Fruit fly (Drosophila melanogaster) whole organism, prepupa: ENCODE results near the gene Rab9Db.

Source experiments
- Blimp-1 ChIP-seq: fragments of 200-800 bp; sonication (Bioruptor generic); optimal IDR thresholded peaks from 3 replicates; lab custom pipeline; 2017; ENCODE audit warnings: missing biosample characterization, missing genetic modification characterization, mild to moderate bottlenecking, moderate library complexity, missing genetic modification reagents
- CG10631 ChIP-seq: fragments of 200-800 bp; sonication (Bioruptor generic); optimal IDR thresholded peaks from 2 replicates; lab custom pipeline; 2016; ENCODE audit warnings: missing biosample characterization, missing genetic modification characterization
- CG10669 ChIP-seq: fragments of 200-800 bp; sonication (Bioruptor generic); optimal IDR thresholded peaks from 3 replicates; lab custom pipeline; 2018; ENCODE audit warnings: missing biosample characterization, mild to moderate bottlenecking, missing genetic modification characterization, moderate library complexity
- CG11762 ChIP-seq: fragments of 200-800 bp; sonication (Bioruptor generic); optimal IDR thresholded peaks from 3 replicates; lab custom pipeline; 2016; ENCODE audit warnings: missing biosample characterization, missing genetic modification characterization; ENCODE audit not compliant: insufficient read depth
- CG11902 ChIP-seq: fragments of 200-800 bp; sonication (Bioruptor generic); optimal IDR thresholded peaks from 3 replicates; lab custom pipeline; 2016; ENCODE audit warnings: missing biosample characterization, missing genetic modification characterization
- CG15336 ChIP-seq: fragments of 200-800 bp; sonication (Bioruptor generic); IDR thresholded peaks from 2 replicates; pipeline ENCODE4 v1.3.6; 2022; ENCODE audit warnings: missing biosample characterization, missing genetic modification characterization
- CG32006 ChIP-seq: fragments of 200-800 bp; sonication (Bioruptor generic); optimal IDR thresholded peaks from 3 replicates; lab custom pipeline; 2017; ENCODE audit warnings: missing biosample characterization, mild to moderate bottlenecking, missing genetic modification characterization
- CG34406 ChIP-seq: fragments of 200-800 bp; sonication (Bioruptor generic); optimal IDR thresholded peaks from 3 replicates; lab custom pipeline; 2016; ENCODE audit warnings: missing biosample characterization, missing genetic modification characterization
- CG3919 ChIP-seq: fragments of 200-800 bp; sonication (Bioruptor generic); optimal IDR thresholded peaks from 3 replicates; lab custom pipeline; 2016; ENCODE audit warnings: missing biosample characterization, missing genetic modification characterization
- CG6163 ChIP-seq: fragments of 200-800 bp; sonication (Bioruptor generic); IDR thresholded peaks from 3 replicates; pipeline ENCODE4 v1.3.6; 2022; ENCODE audit warnings: missing biosample characterization, missing genetic modification characterization
- CG6792 ChIP-seq: fragments of 200-800 bp; sonication (Bioruptor generic); optimal IDR thresholded peaks from 3 replicates; lab custom pipeline; 2016; ENCODE audit warnings: missing biosample characterization, missing genetic modification characterization
- CG6808 ChIP-seq: fragments of 200-800 bp; sonication (Bioruptor generic); optimal IDR thresholded peaks from 3 replicates; lab custom pipeline; 2017; ENCODE audit warnings: missing biosample characterization, missing genetic modification characterization, mild to moderate bottlenecking, moderate library complexity, missing genetic modification reagents
- CG6854 ChIP-seq: fragments of 200-800 bp; sonication (Bioruptor generic); optimal IDR thresholded peaks from 2 replicates; lab custom pipeline; 2017; ENCODE audit warnings: missing biosample characterization, mild to moderate bottlenecking, missing genetic modification characterization
- CG7368 ChIP-seq: fragments of 200-800 bp; sonication (Bioruptor generic); optimal IDR thresholded peaks from 3 replicates; lab custom pipeline; 2016; ENCODE audit warnings: missing biosample characterization, missing genetic modification characterization
- CG8319 ChIP-seq: fragments of 200-800 bp; sonication (Bioruptor generic); optimal IDR thresholded peaks from 3 replicates; lab custom pipeline; 2016; ENCODE audit warnings: missing biosample characterization, missing genetic modification characterization
- CG8632 ChIP-seq: fragments of 200-800 bp; sonication (Bioruptor generic); optimal IDR thresholded peaks from 3 replicates; lab custom pipeline; 2016; ENCODE audit warnings: missing biosample characterization, missing genetic modification characterization
- CG9139 ChIP-seq: fragments of 200-800 bp; sonication (Bioruptor generic); optimal IDR thresholded peaks from 3 replicates; lab custom pipeline; 2017; ENCODE audit warnings: missing biosample characterization, mild to moderate bottlenecking, missing genetic modification characterization
- Eip75B ChIP-seq: fragments of 200-800 bp; sonication (Bioruptor generic); optimal IDR thresholded peaks from 3 replicates; lab custom pipeline; 2016; ENCODE audit warnings: missing biosample characterization, missing genetic modification characterization
- Eip93F ChIP-seq: fragments of 200-800 bp; sonication (Bioruptor generic); optimal IDR thresholded peaks from 2 replicates; lab custom pipeline; 2016; ENCODE audit warnings: missing biosample characterization, mild to moderate bottlenecking, missing genetic modification characterization
- Ets21C ChIP-seq: fragments of 200-800 bp; sonication (Bioruptor generic); optimal IDR thresholded peaks from 3 replicates; lab custom pipeline; 2016; ENCODE audit warnings: missing biosample characterization, missing genetic modification characterization
- Ets96B ChIP-seq: fragments of 200-800 bp; optimal IDR thresholded peaks from 2 replicates; lab custom pipeline; 2019; ENCODE audit warnings: missing biosample characterization, mild to moderate bottlenecking, missing genetic modification characterization, moderate library complexity
- Gug ChIP-seq: fragments of 200-800 bp; sonication (Bioruptor generic); IDR thresholded peaks from 2 replicates; pipeline ENCODE4 v1.3.6; 2022; ENCODE audit warnings: missing biosample characterization, missing genetic modification characterization
- Hr39 ChIP-seq: fragments of 200-800 bp; sonication (Bioruptor generic); optimal IDR thresholded peaks from 2 replicates; lab custom pipeline; 2016; ENCODE audit warnings: missing biosample characterization, missing genetic modification characterization
- Hr4 ChIP-seq: fragments of 200-800 bp; sonication (Bioruptor generic); optimal IDR thresholded peaks from 3 replicates; lab custom pipeline; 2016; ENCODE audit warnings: missing biosample characterization, missing genetic modification characterization
- Lpt ChIP-seq: fragments of 200-800 bp; sonication (Bioruptor generic); optimal IDR thresholded peaks from 3 replicates; lab custom pipeline; 2016; ENCODE audit warnings: missing biosample characterization, missing genetic modification characterization
- Met ChIP-seq: fragments of 200-800 bp; sonication (Bioruptor generic); optimal IDR thresholded peaks from 3 replicates; lab custom pipeline; 2016; ENCODE audit warnings: missing biosample characterization, missing genetic modification characterization
- OdsH ChIP-seq: fragments of 200-800 bp; sonication (Bioruptor generic); optimal IDR thresholded peaks from 3 replicates; lab custom pipeline; 2016; ENCODE audit warnings: missing biosample characterization, missing genetic modification characterization
- Sox102F ChIP-seq: fragments of 200-800 bp; sonication (Bioruptor generic); optimal IDR thresholded peaks from 2 replicates; lab custom pipeline; 2016; ENCODE audit warnings: missing biosample characterization, mild to moderate bottlenecking, missing genetic modification characterization
- Sox14 ChIP-seq: fragments of 200-800 bp; sonication (Bioruptor generic); optimal IDR thresholded peaks from 3 replicates; lab custom pipeline; 2016; ENCODE audit warnings: missing biosample characterization, missing genetic modification characterization
- acj6 ChIP-seq: fragments of 200-800 bp; sonication (Bioruptor generic); optimal IDR thresholded peaks from 3 replicates; lab custom pipeline; 2016; ENCODE audit warnings: missing biosample characterization, missing genetic modification characterization
- cyc ChIP-seq: fragments of 200-800 bp; sonication (Bioruptor generic); optimal IDR thresholded peaks from 3 replicates; lab custom pipeline; 2016; ENCODE audit warnings: missing biosample characterization, missing genetic modification characterization
- dsx ChIP-seq: fragments of 200-800 bp; optimal IDR thresholded peaks from 3 replicates; lab custom pipeline; 2019; ENCODE audit warnings: missing biosample characterization, mild to moderate bottlenecking, missing genetic modification characterization, moderate library complexity; ENCODE audit not compliant: poor library complexity, severe bottlenecking
- eg ChIP-seq: fragments of 200-800 bp; sonication (Bioruptor generic); IDR thresholded peaks from 3 replicates; pipeline ENCODE4 v1.3.6; 2022; ENCODE audit warnings: missing biosample characterization, missing genetic modification characterization
- esn ChIP-seq: fragments of 200-800 bp; sonication (Bioruptor generic); optimal IDR thresholded peaks from 2 replicates; lab custom pipeline; 2016; ENCODE audit warnings: missing biosample characterization, mild to moderate bottlenecking, missing genetic modification characterization, moderate library complexity
- fd59A ChIP-seq: fragments of 200-800 bp; sonication (Bioruptor generic); optimal IDR thresholded peaks from 2 replicates; lab custom pipeline; 2017; ENCODE audit warnings: missing biosample characterization, mild to moderate bottlenecking, missing genetic modification characterization, missing genetic modification reagents
- fd85E ChIP-seq: fragments of 200-800 bp; sonication (Bioruptor generic); optimal IDR thresholded peaks from 3 replicates; lab custom pipeline; 2016; ENCODE audit warnings: missing biosample characterization, missing genetic modification characterization
- fkh ChIP-seq: fragments of 200-800 bp; sonication (Bioruptor generic); optimal IDR thresholded peaks from 3 replicates; lab custom pipeline; 2017; ENCODE audit warnings: missing biosample characterization, mild to moderate bottlenecking, missing genetic modification characterization, moderate library complexity
- lz ChIP-seq: fragments of 200-800 bp; sonication (Bioruptor generic); optimal IDR thresholded peaks from 3 replicates; lab custom pipeline; 2016; ENCODE audit warnings: missing biosample characterization, missing genetic modification characterization
- pdm3 ChIP-seq: fragments of 200-800 bp; sonication (Bioruptor generic); optimal IDR thresholded peaks from 3 replicates; lab custom pipeline; 2016; ENCODE audit warnings: missing biosample characterization, missing genetic modification characterization
- salr ChIP-seq, 2 experiments: fragments of 200-800 bp; sonication (Bioruptor generic); optimal IDR thresholded peaks; 3 replicates each; lab custom pipeline; 2016 to 2018; ENCODE audit warnings: missing biosample characterization in 2 of 2, missing genetic modification characterization in 2 of 2, mild to moderate bottlenecking in 1 of 2
- spab ChIP-seq: fragments of 200-800 bp; sonication (Bioruptor generic); optimal IDR thresholded peaks from 2 replicates; lab custom pipeline; 2017; ENCODE audit warnings: missing biosample characterization, mild to moderate bottlenecking, missing genetic modification characterization, missing genetic modification reagents
- ss ChIP-seq, 2 experiments: fragments of 200-800 bp; sonication (Bioruptor generic); optimal IDR thresholded peaks; 2 replicates in 1 of 2; 3 replicates in 1 of 2; lab custom pipeline; 2017 to 2018; ENCODE audit warnings: mild to moderate bottlenecking in 2 of 2, missing biosample characterization in 2 of 2, missing genetic modification characterization in 2 of 2, moderate library complexity in 1 of 2
- svp ChIP-seq: fragments of 200-800 bp; sonication (Bioruptor generic); peaks from one replicate; lab custom pipeline; 2016; ENCODE audit warnings: missing biosample characterization, missing genetic modification characterization
- topi ChIP-seq: fragments of 200-800 bp; sonication (Bioruptor generic); optimal IDR thresholded peaks from 3 replicates; lab custom pipeline; 2016; ENCODE audit warnings: missing biosample characterization, missing genetic modification characterization
- vri ChIP-seq: fragments of 200-800 bp; sonication (Bioruptor generic); optimal IDR thresholded peaks from 3 replicates; lab custom pipeline; 2016; ENCODE audit warnings: missing biosample characterization, mild to moderate bottlenecking, missing genetic modification characterization

Gene Rab9Db

DNA sequence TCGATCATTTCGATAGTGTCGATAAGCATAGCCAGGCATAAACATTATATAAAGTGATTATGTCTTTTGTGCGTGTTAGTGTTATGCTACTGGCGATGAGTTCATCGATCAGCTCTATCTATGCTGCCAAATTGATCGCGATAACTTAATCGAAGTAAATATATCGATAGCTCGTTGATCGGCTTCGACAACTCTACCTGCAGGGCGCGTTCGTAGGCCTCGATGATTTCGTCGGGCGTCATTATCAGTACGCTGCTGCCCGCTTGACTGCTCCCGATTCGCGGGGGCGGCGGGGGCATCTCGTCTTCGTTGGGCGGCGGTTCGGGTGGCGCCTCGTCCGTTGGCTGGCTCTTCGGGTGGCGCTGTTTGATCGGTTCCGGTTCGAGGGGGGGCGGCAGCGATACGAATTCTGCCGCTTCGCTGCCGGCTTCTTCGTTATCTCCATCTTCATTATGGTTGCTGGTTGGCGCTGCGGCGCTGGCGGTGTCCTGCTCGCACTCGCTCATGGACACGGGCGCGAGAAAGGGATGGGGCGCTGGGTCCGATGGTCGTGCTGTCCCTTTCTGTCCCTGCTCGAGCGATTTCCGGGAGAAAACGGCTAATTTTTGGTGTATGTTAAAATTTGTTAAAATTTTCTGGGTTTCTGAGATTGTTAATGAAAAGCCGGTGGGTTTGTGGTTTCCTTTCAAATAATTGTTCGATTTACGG is 20.8 kb downstream of the Rab9Db start, which contains the start of gene CG1628 (continued):
- TF ChIP-seq cyc (GFP tag; lab: Kevin White, UChicago) (peak; percentile 13), CG9139 (GFP tag; lab: Kevin White, UChicago) (no peak), CG8632 (GFP tag; lab: Kevin White, UChicago) (no peak), Hr4 (GFP tag; lab: Kevin White, UChicago) (no peak), topi (GFP tag; lab: Kevin White, UChicago) (no peak), CG3919 (GFP tag; lab: Kevin White, UChicago) (peak; percentile 30), vri (GFP tag; lab: Kevin White, UChicago) (no peak), ss (GFP tag; optimal IDR thresholded peaks at IDR 0.05; lab: Kevin White, UChicago) (no peak), Sox14 (GFP tag; lab: Kevin White, UChicago) (no peak), acj6 (GFP tag; lab: Kevin White, UChicago) (no peak), Sox102F (GFP tag; lab: Kevin White, UChicago) (no peak), CG32006 (GFP tag; lab: Kevin White, UChicago) (no peak), dsx (GFP tag; lab: Kevin White, UChicago) (no peak), Hr39 (GFP tag; lab: Kevin White, UChicago) (no peak), CG11762 (no peak), fd59A (GFP tag; lab: Kevin White, UChicago) (no peak), salr (GFP tag; optimal IDR thresholded peaks at IDR 0.05; lab: Kevin White, UChicago) (no peak), CG8319 (GFP tag; lab: Kevin White, UChicago) (no peak), CG7368 (GFP tag; lab: Kevin White, UChicago) (no peak), CG15336 (peak; percentile 16; the same call in 1 of the 2 replicates), CG10669 (GFP tag; lab: Kevin White, UChicago) (no peak), CG34406 (GFP tag; lab: Kevin White, UChicago) (no peak), fd85E (GFP tag; lab: Kevin White, UChicago) (no peak), CG6808 (GFP tag; lab: Kevin White, UChicago) (no peak), eg (GFP tag; lab: Robert Waterston, UW) (0 out of 3 replicates have a peak, but pooled peaks have one; percentile 28), Blimp-1 (no peak)
- TF ChIP-seq, all 60 proteins: peak for 9

- no peak for TF ChIP-seq Met
- TF ChIP-seq CG6163, result 0 out of 3 replicates have a peak, but pooled peaks have one; percentile 20
- no peak for TF ChIP-seq acj6 (GFP tag; lab: Kevin White, UChicago)
- TF ChIP-seq CG10669 (GFP tag; lab: Kevin White, UChicago), result peak; percentile 87
- peak; percentile 40 for TF ChIP-seq Hr39 (GFP tag; lab: Kevin White, UChicago)
- TF ChIP-seq CG8632 (GFP tag; lab: Kevin White, UChicago), result no peak
- peak; percentile 27 for TF ChIP-seq Ets21C (GFP tag; lab: Kevin White, UChicago)
- no peak for TF ChIP-seq CG9139 (GFP tag; lab: Kevin White, UChicago)
- TF ChIP-seq salr (GFP tag; optimal IDR thresholded peaks at IDR 0.05; lab: Kevin White, UChicago), result peak in 1 of 2 experiments; percentile 26
- TF ChIP-seq CG3919 (GFP tag; lab: Kevin White, UChicago), result peak; percentile 8
- TF ChIP-seq Eip93F, result no peak
- no peak for TF ChIP-seq CG6792
- peak; percentile 47 for TF ChIP-seq OdsH (GFP tag; lab: Kevin White, UChicago)
- TF ChIP-seq CG6854 (GFP tag; lab: Kevin White, UChicago), result no peak
- TF ChIP-seq lz (GFP tag; lab: Kevin White, UChicago), result no peak
- no peak for TF ChIP-seq fd59A (GFP tag; lab: Kevin White, UChicago)
- no peak for TF ChIP-seq Eip75B
- TF ChIP-seq CG11762, result no peak
- no peak for TF ChIP-seq CG8319 (GFP tag; lab: Kevin White, UChicago)
- TF ChIP-seq CG11902, result peak; percentile 60
- TF ChIP-seq esn (GFP tag; lab: Kevin White, UChicago), result no peak
- TF ChIP-seq topi (GFP tag; lab: Kevin White, UChicago), result peak; percentile 1
- no peak for TF ChIP-seq Ets96B (tag; lab: Kevin White, UChicago)
- peak; percentile 56 for TF ChIP-seq svp
- no peak for TF ChIP-seq spab (GFP tag; lab: Kevin White, UChicago)
- TF ChIP-seq ss (GFP tag; optimal IDR thresholded peaks at IDR 0.05; lab: Kevin White, UChicago), result no peak
- TF ChIP-seq pdm3, result peak; percentile 29
- TF ChIP-seq CG6808 (GFP tag; lab: Kevin White, UChicago), result no peak
- no peak for TF ChIP-seq Lpt (GFP tag; lab: Kevin White, UChicago)
- no peak for TF ChIP-seq Sox14 (GFP tag; lab: Kevin White, UChicago)
- no peak for TF ChIP-seq Blimp-1
- TF ChIP-seq fkh (GFP tag; lab: Kevin White, UChicago), result no peak
- TF ChIP-seq CG10631, result peak; percentile 51
- no peak for TF ChIP-seq Gug (GFP tag; lab: Robert Waterston, UW)
- TF ChIP-seq Sox102F (GFP tag; lab: Kevin White, UChicago), result no peak
- no peak for TF ChIP-seq fd85E (GFP tag; lab: Kevin White, UChicago)
Observed at dm6 chrX:10601479-10601921, 21.5 kb downstream of the Rab9Db start.
